Worm (Caenorhabditis elegans): Measurements from ENCODE around the gene gly-11.
A peak's percentile ranks its signal among the peaks of the same experiment; 100 is the strongest.
"Not testable (repeated sequence)": the region's sequence is repeated elsewhere in the genome, so short reads cannot be mapped to it uniquely, and the experiment has no call there.

The gly-11 gene

DNA sequence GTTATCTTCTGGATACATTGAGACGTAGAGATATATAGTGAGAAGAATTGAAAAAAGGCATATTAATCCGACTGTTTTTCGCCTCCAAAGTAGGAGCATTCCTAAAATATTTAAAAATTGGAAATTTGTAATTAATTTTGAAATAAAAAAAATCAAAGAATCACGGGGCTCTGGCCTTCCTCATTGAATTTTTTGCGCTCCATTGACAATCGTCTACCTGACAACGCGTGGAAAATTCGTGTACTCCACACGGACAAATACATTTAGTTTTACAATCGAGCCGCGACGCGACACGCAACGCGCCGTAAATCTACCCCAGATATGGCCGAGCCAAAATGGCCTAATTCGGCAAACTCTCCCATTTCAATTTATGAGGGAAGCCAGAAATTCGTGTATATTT is at the start of gene gly-11:
TSS of gene gly-11 (minus strand) at position 101 of the 400 bp plus-strand sequence.
- not testable (repeated sequence) for TF ChIP-seq ztf-7, lin-39, hif-1 (tag; optimal IDR thresholded peaks at IDR 0.05)

DNA sequence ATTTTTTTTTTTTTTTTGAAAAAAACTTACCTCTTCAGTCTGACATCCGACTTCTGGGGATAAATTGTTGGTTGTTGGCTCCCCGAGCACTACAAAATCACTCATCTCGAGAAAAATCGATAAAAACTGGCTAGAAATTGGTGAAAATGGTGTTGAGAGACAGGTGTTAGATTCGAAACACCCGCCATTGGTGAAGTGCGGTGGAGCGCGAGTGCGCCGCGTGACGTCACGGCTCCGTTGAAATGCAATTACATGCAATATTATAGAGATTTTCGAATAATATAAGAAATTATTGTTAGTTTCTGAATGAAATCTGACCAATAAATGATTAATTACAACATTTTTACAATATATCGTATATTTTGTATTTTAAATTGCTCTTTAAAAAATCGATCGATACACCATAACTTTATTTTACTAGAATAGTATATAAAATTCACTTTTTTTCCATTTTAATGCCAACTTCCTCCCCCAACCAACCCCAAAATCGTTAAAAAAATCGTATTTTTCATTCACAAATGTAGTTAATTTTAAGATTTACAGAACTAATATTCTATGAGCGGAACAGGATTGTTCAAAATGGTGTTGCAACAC is 49.1 kb upstream of the gly-11 start, which contains the start of the genes Y75B8A.18 and Y75B8A.19:
TSS of gene Y75B8A.18 (minus strand) at position 142 of the 594 bp plus-strand sequence.
TSS of gene Y75B8A.19 (plus strand) at position 544 of the 594 bp plus-strand sequence.
- TF ChIP-seq lsy-2 (tag; optimal IDR thresholded peaks at IDR 0.05) (peak in 1 of 2 experiments; percentile 56), mes-2 (tag; optimal IDR thresholded peaks at IDR 0.05; ENCODE audit: poor library complexity, severe bottlenecking) (peak; percentile 78), nhr-6 (tag; optimal IDR thresholded peaks at IDR 0.05) (peak; percentile 24), mep-1 (tag; optimal IDR thresholded peaks at IDR 0.05) (peak; percentile 42), hlh-30 (tag; optimal IDR thresholded peaks at IDR 0.05; ENCODE audit: insufficient read depth) (peak; percentile 48), lin-38 (GFP tag; IDR thresholded peaks at IDR 0.05) (peak; percentile 95), hif-1 (tag; optimal IDR thresholded peaks at IDR 0.05) (peak in 1 of 2 experiments; percentile 10), lin-1 (GFP tag; IDR thresholded peaks at IDR 0.05) (no peak), lin-15B (tag; optimal IDR thresholded peaks at IDR 0.05) (no peak), nhr-237 (tag; optimal IDR thresholded peaks at IDR 0.05) (no peak), unc-39 (tag; optimal IDR thresholded peaks at IDR 0.05) (no peak), dve-1 (tag; optimal IDR thresholded peaks at IDR 0.05; ENCODE audit: insufficient read depth) (peak; percentile 4), rbr-2 (tag; optimal IDR thresholded peaks at IDR 0.05) (peak; percentile 37), daf-19 (GFP tag; conservative IDR thresholded peaks at IDR 0.05) (no peak), unc-62 (GFP tag; optimal IDR thresholded peaks at IDR 0.05 in 1 of 2) (peak in 1 of 2 experiments; percentile 58), unc-62 (tag; optimal IDR thresholded peaks at IDR 0.05) (no peak), dpl-1 (GFP tag; optimal IDR thresholded peaks at IDR 0.05) (peak; percentile 85)

DNA sequence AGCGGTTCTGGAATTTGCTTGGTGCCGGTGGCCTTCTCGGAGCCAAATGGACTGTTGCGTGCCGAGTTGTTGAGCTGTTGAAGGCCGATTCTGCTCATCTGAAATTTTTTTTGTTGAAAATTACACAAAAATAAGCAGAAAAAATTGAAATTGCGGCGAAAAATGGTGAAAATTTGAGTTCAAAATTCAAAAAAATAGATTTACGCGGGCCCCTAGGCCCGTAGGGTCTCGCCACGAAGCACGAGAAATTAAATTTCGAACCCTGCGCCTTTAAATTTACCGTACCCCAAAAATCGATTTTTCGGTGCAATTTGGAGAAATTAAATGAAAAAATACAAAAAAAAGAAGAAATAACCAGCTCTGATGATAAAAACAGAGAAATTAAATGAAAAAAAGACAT is 48.2 kb upstream of the gly-11 start, which contains the start of gene gmn-1:
TSS of gene gmn-1 (minus strand) at position 98 of the 400 bp plus-strand sequence.
- TF ChIP-seq lin-38 (GFP tag; IDR thresholded peaks at IDR 0.05), result peak; percentile 84
- TF ChIP-seq snpc-1.2 (GFP tag; IDR thresholded peaks at IDR 0.05), result 0 out of 2 replicates have a peak, but pooled peaks have one; percentile 42
- peak; percentile 21 for TF ChIP-seq aha-1 (tag)
- no peak for TF ChIP-seq spr-3 (GFP tag; optimal IDR thresholded peaks at IDR 0.05)
- TF ChIP-seq mes-2 (tag; optimal IDR thresholded peaks at IDR 0.05; ENCODE audit: poor library complexity, severe bottlenecking), result peak; percentile 1
- TF ChIP-seq daf-19 (GFP tag; conservative IDR thresholded peaks at IDR 0.05), result no peak
- TF ChIP-seq hlh-30 (tag; optimal IDR thresholded peaks at IDR 0.05; ENCODE audit: insufficient read depth), result no peak
- no peak for TF ChIP-seq Y5F2A.4 (GFP tag; optimal IDR thresholded peaks at IDR 0.05)
- TF ChIP-seq unc-130 (GFP tag; optimal IDR thresholded peaks at IDR 0.05), result peak; percentile 5
- TF ChIP-seq fos-1 (tag; optimal IDR thresholded peaks at IDR 0.05), result no peak
- TF ChIP-seq cey-2 (tag; optimal IDR thresholded peaks at IDR 0.05; ENCODE audit: borderline replicate concordance, insufficient read depth), result no peak
- TF ChIP-seq nhr-76 (tag; optimal IDR thresholded peaks at IDR 0.05), result no peak
- no peak for TF ChIP-seq nhr-25 (tag; optimal IDR thresholded peaks at IDR 0.05; ENCODE audit: borderline replicate concordance, insufficient read depth)
- TF ChIP-seq hif-1 (tag; optimal IDR thresholded peaks at IDR 0.05), result no peak
- no peak for TF ChIP-seq nhr-111 (GFP tag; optimal IDR thresholded peaks at IDR 0.05)
- no peak for TF ChIP-seq nhr-11 (tag; optimal IDR thresholded peaks at IDR 0.05)
- peak; percentile 41 for TF ChIP-seq F49E8.2 (tag; optimal IDR thresholded peaks at IDR 0.05; ENCODE audit: borderline replicate concordance)
- TF ChIP-seq gei-8 (GFP tag; optimal IDR thresholded peaks at IDR 0.05), result no peak

DNA sequence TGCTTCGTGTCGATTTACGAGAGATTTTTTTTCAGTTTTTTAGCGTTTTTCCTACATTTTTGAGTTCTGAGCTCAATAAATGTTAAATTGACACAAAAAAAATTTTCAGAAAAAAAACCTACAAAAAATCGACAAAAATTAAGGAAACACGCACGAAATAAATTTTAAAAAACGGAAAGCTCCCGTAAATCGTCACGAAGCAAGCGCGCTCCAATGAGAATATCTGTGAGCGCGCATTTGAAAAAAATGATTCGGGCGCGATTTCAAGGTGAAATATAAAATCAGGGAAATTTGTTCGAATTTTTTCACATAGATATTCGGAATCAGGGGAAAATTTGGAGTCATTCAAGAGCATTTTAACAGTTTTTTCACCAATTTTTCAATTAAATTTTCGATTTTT is 46.2 kb upstream of the gly-11 start:
- TF ChIP-seq lin-38 (GFP tag; IDR thresholded peaks at IDR 0.05) (peak; percentile 73), gei-8 (GFP tag; optimal IDR thresholded peaks at IDR 0.05) (no peak), F26F4.8 (GFP tag; conservative IDR thresholded peaks at IDR 0.05) (no peak), unc-62 (GFP tag; optimal IDR thresholded peaks at IDR 0.05 in 1 of 2) (peak in 1 of 2 experiments; percentile 8), unc-62 (tag; optimal IDR thresholded peaks at IDR 0.05) (no peak)

Measured in whole organism, L4 larva.